Worm (Caenorhabditis elegans) whole organism, L1 larva: Measurements from ENCODE around the gene F49C12.3.

Experiments
- C34B4.2 ChIP-seq: sonication (generic microtip); optimal IDR thresholded peaks from 2 replicates; lab custom pipeline; 2017; ENCODE audit warnings: mild to moderate bottlenecking, missing genetic modification characterization, missing compliant biosample characterization
- alr-1 ChIP-seq: fragments of 200-800 bp; sonication (Bioruptor generic); optimal IDR thresholded peaks from 2 replicates; lab custom pipeline; 2018; ENCODE audit warnings: borderline replicate concordance, mild to moderate bottlenecking, missing genetic modification characterization, missing compliant biosample characterization
- aly-2 ChIP-seq: fragments of 150-350 bp; optimal IDR thresholded peaks from 2 replicates; lab custom pipeline; 2014; ENCODE audit warnings: missing biosample characterization, missing genetic modification characterization
- blmp-1 ChIP-seq: fragments of 150-350 bp; optimal IDR thresholded peaks from 2 replicates; lab custom pipeline; 2014; ENCODE audit warnings: missing biosample characterization, missing genetic modification characterization
- ceh-82 ChIP-seq, 3 experiments: fragments of 150-350 bp in 1 of 3; sonication (generic microtip) in 2 of 3; optimal IDR thresholded peaks; 2 replicates each; lab custom pipeline; 2014 to 2017; ENCODE audit warnings: missing biosample characterization in 3 of 3, missing genetic modification characterization in 3 of 3
- ceh-88 ChIP-seq: fragments of 200-800 bp; sonication (Bioruptor generic); IDR thresholded peaks from 2 replicates; pipeline ENCODE4 v1.3.6; 2022; ENCODE audit warnings: missing genetic modification characterization, missing compliant biosample characterization
- efl-1 ChIP-seq, 4 experiments: fragments of 150-350 bp; optimal IDR thresholded peaks in 3 of 4; peaks in 1 of 4; 1 replicate in 1 of 4; 2 replicates in 3 of 4; lab custom pipeline; 2014; ENCODE audit warnings: missing biosample characterization in 2 of 4, missing genetic modification characterization in 2 of 4, missing genetic modification reagents in 2 of 4
- egl-13 ChIP-seq: sonication (generic microtip); optimal IDR thresholded peaks from 2 replicates; lab custom pipeline; 2016; ENCODE audit warnings: missing genotype, missing genetic modification reagents, missing genetic modification characterization, missing compliant biosample characterization
- egl-27 ChIP-seq, 2 experiments: fragments of 150-350 bp in 1 of 2; sonication (generic microtip); optimal IDR thresholded peaks; 3 replicates each; lab custom pipeline; 2017 to 2018; ENCODE audit warnings: missing biosample characterization in 2 of 2, missing genetic modification characterization in 2 of 2, missing genetic modification reagents in 2 of 2
- elt-2 ChIP-seq: sonication (generic microtip); optimal IDR thresholded peaks from 2 replicates; lab custom pipeline; 2016; ENCODE audit warnings: missing genetic modification characterization, mild to moderate bottlenecking, inconsistent platforms, missing compliant biosample characterization, missing genetic modification reagents
- elt-3 ChIP-seq, 6 experiments: fragments of 150-350 bp in 1 of 6; sonication (generic microtip); optimal IDR thresholded peaks; 2 replicates each; lab custom pipeline; 2017 to 2018; ENCODE audit warnings: missing biosample characterization in 6 of 6, missing genetic modification characterization in 6 of 6, inconsistent platforms in 1 of 6
- fkh-8 ChIP-seq: sonication (generic microtip); optimal IDR thresholded peaks from 2 replicates; lab custom pipeline; 2016; ENCODE audit warnings: mild to moderate bottlenecking, missing genetic modification characterization, missing compliant biosample characterization
- hlh-17 ChIP-seq: fragments of 200-800 bp; sonication (Bioruptor generic); optimal IDR thresholded peaks from 2 replicates; lab custom pipeline; 2018; ENCODE audit warnings: missing genetic modification characterization, mild to moderate bottlenecking, missing compliant biosample characterization, moderate library complexity, borderline replicate concordance
- hlh-4 ChIP-seq: sonication (generic microtip); optimal IDR thresholded peaks from 2 replicates; lab custom pipeline; 2016; ENCODE audit warnings: mild to moderate bottlenecking, missing genetic modification characterization, missing compliant biosample characterization
- hpl-2 ChIP-seq: fragments of 150-350 bp; optimal IDR thresholded peaks from 2 replicates; lab custom pipeline; 2014; ENCODE audit warnings: missing biosample characterization, missing genetic modification reagents, missing genetic modification characterization
- isw-1 ChIP-seq: fragments of 200-800 bp; sonication (Bioruptor generic); IDR thresholded peaks from 2 replicates; pipeline ENCODE4 v1.3.6; 2022; ENCODE audit warnings: missing genetic modification characterization, missing compliant biosample characterization
- jun-1 ChIP-seq: fragments of 150-350 bp; optimal IDR thresholded peaks from 2 replicates; lab custom pipeline; 2014; ENCODE audit warnings: missing biosample characterization, missing genetic modification reagents, missing genetic modification characterization
- lin-14 ChIP-seq: fragments of 200-800 bp; sonication (Bioruptor generic); optimal IDR thresholded peaks from 2 replicates; lab custom pipeline; 2018; ENCODE audit warnings: mild to moderate bottlenecking, missing genetic modification characterization, moderate library complexity, missing compliant biosample characterization
- lin-35 ChIP-seq, 2 experiments: fragments of 150-350 bp; optimal IDR thresholded peaks; 2 replicates each; lab custom pipeline; 2014; ENCODE audit warnings: missing biosample characterization in 2 of 2, missing genetic modification characterization in 2 of 2, missing genetic modification reagents in 2 of 2
- lin-39 ChIP-seq: fragments of 150-350 bp; optimal IDR thresholded peaks from 2 replicates; lab custom pipeline; 2014; ENCODE audit warnings: missing biosample characterization, missing genetic modification reagents, missing genetic modification characterization
- lsy-2 ChIP-seq, 2 experiments: fragments of 150-350 bp; optimal IDR thresholded peaks; 2 replicates each; lab custom pipeline; 2014; ENCODE audit warnings: missing biosample characterization in 2 of 2, missing genetic modification characterization in 2 of 2
- mef-2 ChIP-seq: fragments of 150-350 bp; optimal IDR thresholded peaks from 2 replicates; lab custom pipeline; 2014; ENCODE audit warnings: missing biosample characterization, missing genetic modification characterization
- mep-1 ChIP-seq: fragments of 150-350 bp; optimal IDR thresholded peaks from 2 replicates; lab custom pipeline; 2014; ENCODE audit warnings: missing biosample characterization, missing genetic modification characterization
- nhr-19 ChIP-seq: fragments of 200-800 bp; sonication (Bioruptor generic); conservative IDR thresholded peaks from 2 replicates; pipeline ENCODE4 v1.3.6; 2022; ENCODE audit warnings: missing genetic modification characterization, missing compliant biosample characterization
- nhr-20 ChIP-seq: sonication (generic microtip); optimal IDR thresholded peaks from 2 replicates; lab custom pipeline; 2016; ENCODE audit warnings: mild to moderate bottlenecking, missing genetic modification characterization, missing compliant biosample characterization
- nhr-28 ChIP-seq: fragments of 150-350 bp; optimal IDR thresholded peaks from 2 replicates; lab custom pipeline; 2014; ENCODE audit warnings: missing biosample characterization, missing genetic modification characterization
- nhr-47 ChIP-seq: sonication (generic microtip); optimal IDR thresholded peaks from 2 replicates; lab custom pipeline; 2016; ENCODE audit warnings: mild to moderate bottlenecking, missing genetic modification characterization, moderate library complexity, missing compliant biosample characterization
- nhr-84 ChIP-seq: sonication (generic microtip); optimal IDR thresholded peaks from 2 replicates; lab custom pipeline; 2017; ENCODE audit warnings: missing biosample characterization, missing genetic modification characterization
- pax-3 ChIP-seq: fragments of 200-800 bp; sonication (Bioruptor generic); optimal IDR thresholded peaks from 2 replicates; lab custom pipeline; 2018; ENCODE audit warnings: mild to moderate bottlenecking, missing genetic modification characterization, moderate library complexity, missing compliant biosample characterization
- rnt-1 ChIP-seq: sonication (generic microtip); optimal IDR thresholded peaks from 2 replicates; lab custom pipeline; 2016; ENCODE audit warnings: mild to moderate bottlenecking, missing genetic modification characterization, moderate library complexity, missing compliant biosample characterization
- skn-1 ChIP-seq: fragments of 150-350 bp; optimal IDR thresholded peaks from 2 replicates; lab custom pipeline; 2014; ENCODE audit warnings: missing biosample characterization, missing genetic modification characterization
- snu-23 ChIP-seq: sonication (generic microtip); optimal IDR thresholded peaks from 2 replicates; lab custom pipeline; 2016; ENCODE audit warnings: missing genetic modification characterization, missing compliant biosample characterization
- sptf-1 ChIP-seq: fragments of 150-350 bp; optimal IDR thresholded peaks from 2 replicates; lab custom pipeline; 2014; ENCODE audit warnings: missing biosample characterization, missing genetic modification characterization
- sup-37 ChIP-seq: fragments of 200-800 bp; sonication (Bioruptor generic); optimal IDR thresholded peaks from 2 replicates; lab custom pipeline; 2018; ENCODE audit warnings: mild to moderate bottlenecking, missing genetic modification characterization, missing compliant biosample characterization
- swsn-7 ChIP-seq: sonication (generic microtip); optimal IDR thresholded peaks from 2 replicates; lab custom pipeline; 2016; ENCODE audit warnings: missing genetic modification characterization, missing compliant biosample characterization
- tbx-2 ChIP-seq: sonication (generic microtip); optimal IDR thresholded peaks from 2 replicates; lab custom pipeline; 2016; ENCODE audit warnings: missing genetic modification characterization, missing compliant biosample characterization
- unc-130 ChIP-seq: fragments of 150-350 bp; optimal IDR thresholded peaks from 2 replicates; lab custom pipeline; 2017; ENCODE audit warnings: missing biosample characterization, missing genetic modification characterization, inconsistent platforms
- unc-86 ChIP-seq: sonication (generic microtip); optimal IDR thresholded peaks from 2 replicates; lab custom pipeline; 2016; ENCODE audit warnings: missing genetic modification characterization, missing compliant biosample characterization
- unc-98 ChIP-seq: fragments of 200-800 bp; sonication (Bioruptor generic); IDR thresholded peaks from 2 replicates; pipeline ENCODE4 v1.3.6; 2022; ENCODE audit warnings: missing genetic modification characterization, missing compliant biosample characterization
- vab-15 ChIP-seq: sonication (generic microtip); optimal IDR thresholded peaks from 2 replicates; lab custom pipeline; 2017; ENCODE audit warnings: missing genotype, mild to moderate bottlenecking, missing genetic modification characterization, missing compliant biosample characterization
- zag-1 ChIP-seq: fragments of 150-350 bp; optimal IDR thresholded peaks from 2 replicates; lab custom pipeline; 2014; ENCODE audit warnings: missing biosample characterization, missing genetic modification characterization

F49C12.3 gene

DNA sequence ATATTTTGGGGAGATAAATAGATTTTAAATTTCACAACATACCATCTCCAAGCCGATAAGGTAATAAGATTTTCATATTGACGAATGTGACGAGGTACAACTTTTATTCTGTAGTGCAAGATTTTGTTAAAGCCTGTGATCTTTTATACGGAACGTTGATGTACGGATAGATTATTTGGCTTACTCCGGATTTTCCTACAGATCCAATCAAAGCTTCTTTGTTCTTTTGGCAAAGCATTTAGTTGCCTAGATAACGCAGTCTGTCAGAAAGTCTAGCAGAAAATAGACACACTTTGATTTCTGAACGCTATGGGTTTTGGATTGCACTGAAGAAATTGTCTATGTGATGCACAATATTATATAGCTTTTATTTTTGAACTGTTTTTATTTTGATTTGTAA, 1.1 kb upstream of the F49C12.3 start, which contains the start of gene F49C12.2:
Gene F49C12.2 (minus strand): TSS at position 101 of the 400 bp plus-strand sequence.
- TF ChIP-seq jun-1 (tag; lab: Kevin White, UChicago), result no peak
- no peak for TF ChIP-seq nhr-84
- no peak for TF ChIP-seq hlh-4 (tag; lab: Kevin White, UChicago)
- no peak for TF ChIP-seq efl-1 (optimal IDR thresholded peaks at IDR 0.05; lab: Kevin White, UChicago)
- no peak for TF ChIP-seq efl-1 (GFP tag; optimal IDR thresholded peaks at IDR 0.05 in 1 of 2; lab: Kevin White, UChicago)
- no peak for TF ChIP-seq mep-1
- TF ChIP-seq elt-3 (tag; optimal IDR thresholded peaks at IDR 0.05; lab: Kevin White, UChicago), result no peak
- TF ChIP-seq egl-27 (tag; optimal IDR thresholded peaks at IDR 0.05; lab: Kevin White, UChicago), result no peak
- TF ChIP-seq C34B4.2 (tag; lab: Kevin White, UChicago), result no peak
- no peak for TF ChIP-seq nhr-47 (tag; lab: Kevin White, UChicago)
- no peak for TF ChIP-seq hlh-17 (GFP tag; lab: Kevin White, UChicago)
- no peak for TF ChIP-seq sup-37 (GFP tag; lab: Kevin White, UChicago)
- no peak for TF ChIP-seq tbx-2 (tag; lab: Kevin White, UChicago)

DNA sequence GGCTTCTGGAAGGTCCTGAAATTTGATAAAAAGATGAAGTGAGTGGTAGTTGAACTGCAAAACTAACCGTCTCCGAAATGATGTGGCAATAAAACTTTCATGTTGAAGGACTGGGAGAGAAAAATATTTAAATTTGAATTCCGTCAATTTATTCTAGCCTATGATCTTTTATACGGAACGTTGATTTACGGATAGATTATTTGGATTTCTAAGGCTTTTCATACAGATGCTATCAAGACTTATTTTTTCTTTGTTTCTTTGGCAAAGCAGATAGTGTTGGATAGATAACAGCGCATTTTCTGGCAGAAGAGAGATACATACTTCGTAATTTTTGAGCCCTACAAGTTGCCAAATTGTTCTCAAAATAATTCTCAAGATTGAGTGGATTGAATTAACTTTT, 3.8 kb downstream of the F49C12.3 start, which contains the start of gene F49C12.4:
Gene F49C12.4 (minus strand): TSS at position 101 of the 400 bp plus-strand sequence.
- TF ChIP-seq mef-2 (no peak), jun-1 (tag; lab: Kevin White, UChicago) (no peak), nhr-28 (tag; lab: Kevin White, UChicago) (no peak), egl-27 (tag; optimal IDR thresholded peaks at IDR 0.05; lab: Kevin White, UChicago) (no peak), vab-15 (tag; lab: Kevin White, UChicago) (no peak), nhr-47 (tag; lab: Kevin White, UChicago) (no peak), rnt-1 (tag; lab: Kevin White, UChicago) (no peak), blmp-1 (tag; lab: Kevin White, UChicago) (no peak), lin-14 (GFP tag; lab: Kevin White, UChicago) (no peak), fkh-8 (tag; lab: Kevin White, UChicago) (no peak), egl-13 (tag; lab: Kevin White, UChicago) (no peak), unc-86 (tag; lab: Kevin White, UChicago) (no peak), elt-2 (tag; lab: Kevin White, UChicago) (no peak), swsn-7 (tag; lab: Kevin White, UChicago) (no peak), nhr-19 (no peak), pax-3 (tag; lab: Kevin White, UChicago) (no peak), ceh-82 (tag; optimal IDR thresholded peaks at IDR 0.05; lab: Kevin White, UChicago) (no peak), skn-1 (no peak), C34B4.2 (tag; lab: Kevin White, UChicago) (no peak), ceh-88 (no peak)
- TF ChIP-seq, all 84 proteins: peak for 0

DNA sequence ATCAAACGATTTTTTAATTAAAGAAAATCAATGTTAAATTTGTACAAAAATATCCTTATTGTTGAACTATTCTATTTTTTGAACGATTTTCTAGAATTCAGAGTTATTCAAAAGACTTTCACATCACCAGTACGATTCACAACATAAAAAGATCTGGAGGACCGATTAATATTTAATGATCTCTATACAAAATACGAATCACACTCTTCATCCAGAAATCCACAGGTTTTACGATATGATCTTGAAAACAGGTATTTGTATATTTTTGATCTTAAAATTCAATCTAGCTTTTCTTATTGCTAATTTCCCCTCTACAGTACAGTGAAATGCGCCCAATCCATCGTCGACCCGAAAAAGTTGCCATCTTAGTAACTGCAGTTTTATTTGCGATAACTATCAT, 4.4 kb downstream of the F49C12.3 start, which contains the start of gene F49C12.5:
Gene F49C12.5 (plus strand): TSS at position 301 of the 400 bp plus-strand sequence.
- TF ChIP-seq hpl-2 (no peak), elt-2 (tag; lab: Kevin White, UChicago) (no peak), nhr-28 (tag; lab: Kevin White, UChicago) (no peak), sptf-1 (no peak), lin-35 (GFP tag; optimal IDR thresholded peaks at IDR 0.05; lab: Kevin White, UChicago) (no peak), lin-39 (tag; lab: Kevin White, UChicago) (no peak), lsy-2 (tag; optimal IDR thresholded peaks at IDR 0.05; lab: Kevin White, UChicago) (no peak), unc-98 (GFP tag; lab: Robert Waterston, UW) (no peak), zag-1 (tag; lab: Kevin White, UChicago) (no peak), elt-3 (tag; optimal IDR thresholded peaks at IDR 0.05; lab: Kevin White, UChicago) (no peak), isw-1 (GFP tag; lab: Robert Waterston, UW) (no peak), hlh-17 (GFP tag; lab: Kevin White, UChicago) (no peak), hlh-4 (tag; lab: Kevin White, UChicago) (no peak), nhr-20 (tag; lab: Kevin White, UChicago) (no peak), unc-130 (tag; lab: Kevin White, UChicago) (no peak), snu-23 (GFP tag; lab: Kevin White, UChicago) (no peak), aly-2 (tag; lab: Kevin White, UChicago) (no peak), swsn-7 (tag; lab: Kevin White, UChicago) (no peak), alr-1 (tag; lab: Kevin White, UChicago) (no peak)
